Worm (Caenorhabditis elegans): ENCODE results near the gene F56H9.2.

DNA sequence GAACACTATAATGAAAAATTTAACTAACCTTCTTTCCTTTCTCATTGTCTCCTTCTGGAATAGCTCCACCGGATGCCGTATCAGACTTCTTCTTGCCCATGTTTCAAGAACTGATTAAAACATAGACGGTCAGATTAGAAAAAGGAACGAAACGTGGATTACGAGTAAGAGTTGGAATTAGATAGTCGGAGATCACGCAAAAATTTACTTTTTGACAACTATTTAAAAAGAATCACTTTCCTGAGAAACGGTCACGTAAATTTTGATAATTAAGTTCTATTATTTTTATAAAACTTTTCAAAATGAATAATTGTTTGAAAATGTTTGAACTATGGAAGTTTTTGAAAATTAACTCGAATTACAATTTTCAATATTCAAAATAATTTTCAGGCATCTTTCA, 25.3 kb upstream of the F56H9.2 start, which contains the start of gene cyc-2.2:
- TF ChIP-seq mdl-1 (tag; optimal IDR thresholded peaks at IDR 0.05) = no peak
- TF ChIP-seq unc-62 (GFP tag; optimal IDR thresholded peaks at IDR 0.05) = no peak
- no peak for TF ChIP-seq elt-3 (tag; optimal IDR thresholded peaks at IDR 0.05)
- no peak for TF ChIP-seq ceh-9 (tag; optimal IDR thresholded peaks at IDR 0.05)
- no peak for TF ChIP-seq nhr-77 (tag; optimal IDR thresholded peaks at IDR 0.05)
- no peak for TF ChIP-seq ceh-16 (tag; optimal IDR thresholded peaks at IDR 0.05)
- TF ChIP-seq ztf-11 (tag; optimal IDR thresholded peaks at IDR 0.05) = no peak
- TF ChIP-seq fkh-10 (GFP tag; optimal IDR thresholded peaks at IDR 0.05) = no peak
- no peak for TF ChIP-seq ama-1 (optimal IDR thresholded peaks at IDR 0.05)
- TF ChIP-seq fos-1 (tag; optimal IDR thresholded peaks at IDR 0.05) = no peak
